Fruit fly (Drosophila melanogaster) whole organism, embryonic: Measurements from ENCODE around the gene CG9616.

ENCODE experiments used
- Ada2b ChIP-seq: fragments of 200-800 bp; sonication (Bioruptor generic); IDR thresholded peaks from 2 replicates; pipeline ENCODE4 v1.3.6; 2022; ENCODE audit warnings: missing biosample characterization, missing genetic modification characterization
- B-H1 ChIP-seq: fragments of 200-800 bp; sonication (Bioruptor generic); IDR thresholded peaks from 3 replicates; pipeline ENCODE4 v1.3.6; 2022; ENCODE audit warnings: missing biosample characterization, missing genetic modification characterization
- CG11504 ChIP-seq: fragments of 200-800 bp; sonication (Bioruptor generic); optimal IDR thresholded peaks from 3 replicates; lab custom pipeline; 2019; ENCODE audit warnings: missing biosample characterization, mild to moderate bottlenecking, missing genetic modification characterization, moderate library complexity
- CG12391 ChIP-seq: fragments of 200-800 bp; sonication (Bioruptor generic); optimal IDR thresholded peaks from 3 replicates; lab custom pipeline; 2018; ENCODE audit warnings: missing biosample characterization, mild to moderate bottlenecking, missing genetic modification characterization, moderate library complexity
- CG12659 ChIP-seq: fragments of 200-800 bp; sonication (Bioruptor generic); optimal IDR thresholded peaks from 3 replicates; lab custom pipeline; 2017; ENCODE audit warnings: mild to moderate bottlenecking, missing biosample characterization, missing genetic modification reagents, missing genetic modification characterization
- CG13424 ChIP-seq: fragments of 200-800 bp; sonication (Bioruptor generic); optimal IDR thresholded peaks from 2 replicates; lab custom pipeline; 2019; ENCODE audit warnings: missing biosample characterization, mild to moderate bottlenecking, missing genetic modification characterization, moderate library complexity
- CG14441 ChIP-seq: fragments of 200-800 bp; sonication (Bioruptor generic); IDR thresholded peaks from 2 replicates; pipeline ENCODE4 v1.3.6; 2022; ENCODE audit warnings: missing biosample characterization, missing genetic modification characterization
- CG14965 ChIP-seq: fragments of 200-800 bp; sonication (Bioruptor generic); optimal IDR thresholded peaks from 2 replicates; lab custom pipeline; 2016; ENCODE audit warnings: missing biosample characterization, missing genetic modification characterization, borderline replicate concordance
- CG16813 ChIP-seq: fragments of 200-800 bp; sonication (Bioruptor generic); IDR thresholded peaks from 3 replicates; pipeline ENCODE4 v1.3.6; 2022; ENCODE audit warnings: missing biosample characterization, missing genetic modification characterization; ENCODE audit not compliant: partially characterized antibody
- CG17385 ChIP-seq: fragments of 200-800 bp; sonication (Bioruptor generic); optimal IDR thresholded peaks from 3 replicates; lab custom pipeline; 2018; ENCODE audit warnings: missing biosample characterization, mild to moderate bottlenecking, missing genetic modification characterization
- CG18262 ChIP-seq: fragments of 200-800 bp; optimal IDR thresholded peaks from 3 replicates; lab custom pipeline; 2019; ENCODE audit warnings: missing biosample characterization, mild to moderate bottlenecking, missing genetic modification characterization, moderate library complexity
- CG18619 ChIP-seq: fragments of 200-800 bp; sonication (Bioruptor generic); optimal IDR thresholded peaks from 3 replicates; lab custom pipeline; 2017; ENCODE audit warnings: missing biosample characterization, mild to moderate bottlenecking, missing genetic modification characterization
- CG2120 ChIP-seq: fragments of 200-800 bp; sonication (Bioruptor generic); optimal IDR thresholded peaks from 3 replicates; lab custom pipeline; 2016; ENCODE audit warnings: missing biosample characterization, missing genetic modification characterization
- CG2678 ChIP-seq: fragments of 200-800 bp; sonication (Bioruptor generic); optimal IDR thresholded peaks from 3 replicates; lab custom pipeline; 2019; ENCODE audit warnings: missing biosample characterization, mild to moderate bottlenecking, missing genetic modification characterization, moderate library complexity
- CG30403 ChIP-seq: fragments of 200-800 bp; sonication (Bioruptor generic); optimal IDR thresholded peaks from 3 replicates; lab custom pipeline; 2016; ENCODE audit warnings: missing biosample characterization, missing genetic modification characterization
- CG3281 ChIP-seq: fragments of 200-800 bp; sonication (Bioruptor generic); optimal IDR thresholded peaks from 3 replicates; lab custom pipeline; 2017; ENCODE audit warnings: missing biosample characterization, mild to moderate bottlenecking, missing genetic modification characterization
- CG4820 ChIP-seq: fragments of 200-800 bp; sonication (Bioruptor generic); optimal IDR thresholded peaks from 3 replicates; lab custom pipeline; 2016; ENCODE audit warnings: missing biosample characterization, missing genetic modification characterization
- CG7357 ChIP-seq: fragments of 200-800 bp; sonication (Bioruptor generic); IDR thresholded peaks from 3 replicates; pipeline ENCODE4 v1.3.6; 2022; ENCODE audit warnings: missing biosample characterization, missing genetic modification characterization
- CG8281 ChIP-seq: fragments of 200-800 bp; sonication (Bioruptor generic); optimal IDR thresholded peaks from 2 replicates; lab custom pipeline; 2018; ENCODE audit warnings: missing biosample characterization, mild to moderate bottlenecking, missing genetic modification characterization, moderate library complexity
- CG9817 ChIP-seq: fragments of 200-800 bp; sonication (Bioruptor generic); optimal IDR thresholded peaks from 2 replicates; lab custom pipeline; 2018; ENCODE audit warnings: missing biosample characterization, mild to moderate bottlenecking, missing genetic modification characterization, moderate library complexity
- CG9876 ChIP-seq: fragments of 200-800 bp; sonication (Bioruptor generic); optimal IDR thresholded peaks from 2 replicates; lab custom pipeline; 2016; ENCODE audit warnings: missing biosample characterization, missing genetic modification characterization
- Eip74EF ChIP-seq, 2 experiments: fragments of 200-800 bp in 1 of 2; fragments of >200 bp in 1 of 2; sonication (Bioruptor generic) in 1 of 2; optimal IDR thresholded peaks; 2 replicates each; lab custom pipeline; 2017 to 2019; ENCODE audit warnings: missing biosample characterization in 2 of 2, missing genetic modification characterization in 2 of 2, mild to moderate bottlenecking in 1 of 2, moderate library complexity in 1 of 2
- Fer3 ChIP-seq: fragments of 200-800 bp; sonication (Bioruptor generic); optimal IDR thresholded peaks from 2 replicates; lab custom pipeline; 2018; ENCODE audit warnings: missing biosample characterization, mild to moderate bottlenecking, missing genetic modification characterization, moderate library complexity
- Hmr ChIP-seq: fragments of 200-800 bp; sonication (Bioruptor generic); optimal IDR thresholded peaks from 3 replicates; lab custom pipeline; 2017; ENCODE audit warnings: mild to moderate bottlenecking, missing biosample characterization, missing genetic modification reagents, missing genetic modification characterization
- Med ChIP-seq: fragments of 200-800 bp; sonication (Bioruptor generic); peaks from one replicate; lab custom pipeline; 2016; ENCODE audit warnings: missing biosample characterization, missing genetic modification characterization, mild to moderate bottlenecking, inconsistent platforms, moderate library complexity
- PHDP ChIP-seq: fragments of 200-800 bp; sonication (Bioruptor generic); optimal IDR thresholded peaks from 3 replicates; lab custom pipeline; 2018; ENCODE audit warnings: missing biosample characterization, mild to moderate bottlenecking, missing genetic modification characterization, moderate library complexity
- Pdp1 ChIP-seq, 2 experiments: fragments of 200-800 bp; sonication (Bioruptor generic); optimal IDR thresholded peaks; 3 replicates each; lab custom pipeline; 2016; ENCODE audit warnings: missing biosample characterization in 2 of 2, missing genetic modification characterization in 2 of 2, mild to moderate bottlenecking in 1 of 2, moderate library complexity in 1 of 2
- Sox100B ChIP-seq: fragments of 200-800 bp; sonication (Bioruptor generic); optimal IDR thresholded peaks from 3 replicates; lab custom pipeline; 2018; ENCODE audit warnings: missing biosample characterization, mild to moderate bottlenecking, missing genetic modification characterization
- Xbp1 ChIP-seq: fragments of 200-800 bp; sonication (Bioruptor generic); optimal IDR thresholded peaks from 3 replicates; lab custom pipeline; 2016; ENCODE audit warnings: missing biosample characterization, mild to moderate bottlenecking, missing genetic modification characterization
- exex ChIP-seq: fragments of 200-800 bp; sonication (Bioruptor generic); optimal IDR thresholded peaks from 4 replicates; lab custom pipeline; 2018; ENCODE audit warnings: missing biosample characterization, mild to moderate bottlenecking, missing genetic modification characterization, moderate library complexity
- gem ChIP-seq: fragments of 200-800 bp; sonication (Bioruptor generic); optimal IDR thresholded peaks from 2 replicates; lab custom pipeline; 2019; ENCODE audit warnings: missing biosample characterization, mild to moderate bottlenecking, missing genetic modification characterization, moderate library complexity
- jigr1 ChIP-seq: fragments of 200-800 bp; sonication (Bioruptor generic); IDR thresholded peaks from 3 replicates; pipeline ENCODE4 v1.3.6; 2022; ENCODE audit warnings: missing biosample characterization, missing genetic modification characterization
- odd ChIP-seq: fragments of 200-800 bp; sonication (Bioruptor generic); optimal IDR thresholded peaks from 2 replicates; lab custom pipeline; 2017; ENCODE audit warnings: missing biosample characterization, mild to moderate bottlenecking, missing genetic modification characterization
- org-1 ChIP-seq: fragments of 200-800 bp; sonication (Bioruptor generic); optimal IDR thresholded peaks from 2 replicates; lab custom pipeline; 2017; ENCODE audit warnings: missing biosample characterization, missing genetic modification characterization
- phol ChIP-seq: fragments of 200-800 bp; sonication (Bioruptor generic); optimal IDR thresholded peaks from 3 replicates; lab custom pipeline; 2018; ENCODE audit warnings: missing biosample characterization, mild to moderate bottlenecking, missing genetic modification characterization, moderate library complexity
- pros ChIP-seq: fragments of 200-800 bp; sonication (Bioruptor generic); optimal IDR thresholded peaks from 3 replicates; lab custom pipeline; 2019; ENCODE audit warnings: missing biosample characterization, mild to moderate bottlenecking, missing genetic modification characterization, moderate library complexity
- ranshi ChIP-seq: fragments of 200-800 bp; sonication (Bioruptor generic); IDR thresholded peaks from 2 replicates; pipeline ENCODE4 v1.3.6; 2022; ENCODE audit warnings: missing biosample characterization, missing genetic modification characterization
- slbo ChIP-seq: fragments of 200-800 bp; sonication (Bioruptor generic); IDR thresholded peaks from 2 replicates; pipeline ENCODE4 v1.3.6; 2022; ENCODE audit warnings: missing biosample characterization, missing genetic modification characterization
- so ChIP-seq: fragments of 200-800 bp; sonication (Bioruptor generic); IDR thresholded peaks from 3 replicates; pipeline ENCODE4 v1.3.6; 2022; ENCODE audit warnings: missing biosample characterization, missing genetic modification characterization
- ttk ChIP-seq: fragments of 200-800 bp; sonication (Bioruptor generic); IDR thresholded peaks from 2 replicates; pipeline ENCODE4 v2.1.2; 2022; ENCODE audit warnings: missing biosample characterization, missing genetic modification characterization
- vvl ChIP-seq: fragments of 200-800 bp; sonication (Bioruptor generic); IDR thresholded peaks from 2 replicates; pipeline ENCODE4 v1.3.6; 2022; ENCODE audit warnings: missing biosample characterization, missing genetic modification characterization

The CG9616 gene

dm6 chr3R:14289958-14290835, 44.9 kb upstream of the CG9616 start (continued):
- TF ChIP-seq CG8281 (tag; lab: Kevin White, UChicago) (no peak), Ada2b (GFP tag; lab: Robert Waterston, UW) (peak; percentile 14; the same call in 1 of the 2 replicates), gem (tag; lab: Kevin White, UChicago) (peak; percentile 49), vvl (GFP tag; lab: Robert Waterston, UW) (0 out of 2 replicates have a peak, but pooled peaks have one; percentile 23), CG14965 (GFP tag; lab: Kevin White, UChicago) (no peak), CG14441 (0 out of 2 replicates have a peak, but pooled peaks have one; percentile 19), Med (peak; percentile 69), odd (peak; percentile 4), CG18262 (tag; lab: Kevin White, UChicago) (peak; percentile 18), CG30403 (GFP tag; lab: Kevin White, UChicago) (peak; percentile 23), so (GFP tag; lab: Robert Waterston, UW) (0 out of 3 replicates have a peak, but pooled peaks have one; percentile 9), CG9817 (peak; percentile 19), Sox100B (GFP tag; lab: Kevin White, UChicago) (peak; percentile 24), PHDP (tag; lab: Kevin White, UChicago) (peak; percentile 7), CG7357 (GFP tag; lab: Robert Waterston, UW) (no peak), CG13424 (tag; lab: Kevin White, UChicago) (peak; percentile 52), Hmr (peak; percentile 37), CG2678 (tag; lab: Kevin White, UChicago) (peak; percentile 59), CG11504 (tag; lab: Kevin White, UChicago) (peak; percentile 61), CG12659 (GFP tag; lab: Kevin White, UChicago) (peak; percentile 48), Pdp1 (GFP tag; optimal IDR thresholded peaks at IDR 0.05; lab: Kevin White, UChicago) (peak in 1 of 2 experiments; percentile 43), CG18619 (GFP tag; lab: Kevin White, UChicago) (peak; percentile 11), jigr1 (GFP tag; lab: Robert Waterston, UW) (no peak), CG17385 (GFP tag; lab: Kevin White, UChicago) (peak; percentile 1), ranshi (no peak), CG16813 (GFP tag; lab: Robert Waterston, UW) (no peak), org-1 (GFP tag; lab: Kevin White, UChicago) (peak; percentile 14), CG12391 (tag; lab: Kevin White, UChicago) (peak; percentile 23), CG4820 (peak; percentile 18), pros (GFP tag; lab: Kevin White, UChicago) (no peak), Fer3 (tag; lab: Kevin White, UChicago) (peak; percentile 28), phol (tag; lab: Kevin White, UChicago) (peak; percentile 35), slbo (GFP tag; lab: Robert Waterston, UW) (peak; percentile 29; the same call in 1 of the 2 replicates), CG9876 (GFP tag; lab: Kevin White, UChicago) (no peak), Eip74EF (GFP tag; optimal IDR thresholded peaks at IDR 0.05; lab: Kevin White, UChicago) (peak in 1 of 2 experiments; percentile 57), CG3281 (GFP tag; lab: Kevin White, UChicago) (peak; percentile 50), Xbp1 (GFP tag; lab: Kevin White, UChicago) (peak; percentile 24), exex (tag; lab: Kevin White, UChicago) (no peak), ttk (0 out of 2 replicates have a peak, but pooled peaks have one; percentile 10), CG2120 (GFP tag; lab: Kevin White, UChicago) (peak; percentile 16), B-H1 (GFP tag; lab: Robert Waterston, UW) (no peak)
